Fruit fly (Drosophila melanogaster): ENCODE measurements around the gene tomboy20.

tomboy20 gene

DNA sequence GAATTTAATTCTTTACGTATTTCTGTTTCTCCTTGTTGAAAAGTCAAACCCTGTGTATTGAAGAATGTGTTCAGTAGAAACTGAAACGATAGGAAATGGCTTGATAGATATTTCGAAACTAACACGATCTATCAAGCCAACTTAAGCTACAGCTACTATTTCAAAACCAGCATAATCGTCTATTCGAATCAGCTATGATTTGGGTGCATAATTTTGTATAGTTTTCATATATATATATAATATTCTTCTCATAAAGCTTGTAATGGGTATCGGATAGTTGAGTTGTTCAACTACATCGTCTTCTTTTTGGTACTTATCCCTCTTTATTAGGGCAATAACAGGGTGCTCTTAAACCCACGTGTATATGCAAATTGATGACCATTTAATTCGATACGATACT lies at the start of gene tomboy20:
tomboy20 (minus strand) TSS at position 101 of the 400 bp plus-strand sequence.
- TF ChIP-seq CG8089 (GFP tag; optimal IDR thresholded peaks at IDR 0.05) (no peak), prd (optimal IDR thresholded peaks at IDR 0.05) (no peak), prd (GFP tag; IDR thresholded peaks at IDR 0.05) (no peak), TFAM (GFP tag; optimal IDR thresholded peaks at IDR 0.05) (no peak), HLHmδ (GFP tag; optimal IDR thresholded peaks at IDR 0.05) (no peak), chinmo (GFP tag; IDR thresholded peaks at IDR 0.05; ENCODE audit: partially characterized antibody) (no peak), CG10431 (GFP tag; optimal IDR thresholded peaks at IDR 0.05) (no peak), CG5245 (GFP tag; optimal IDR thresholded peaks at IDR 0.05) (no peak), MBD-R2 (GFP tag; IDR thresholded peaks at IDR 0.05) (no peak), yki (optimal IDR thresholded peaks at IDR 0.05) (no peak), CG17328 (GFP tag; IDR thresholded peaks at IDR 0.05) (no peak)

DNA sequence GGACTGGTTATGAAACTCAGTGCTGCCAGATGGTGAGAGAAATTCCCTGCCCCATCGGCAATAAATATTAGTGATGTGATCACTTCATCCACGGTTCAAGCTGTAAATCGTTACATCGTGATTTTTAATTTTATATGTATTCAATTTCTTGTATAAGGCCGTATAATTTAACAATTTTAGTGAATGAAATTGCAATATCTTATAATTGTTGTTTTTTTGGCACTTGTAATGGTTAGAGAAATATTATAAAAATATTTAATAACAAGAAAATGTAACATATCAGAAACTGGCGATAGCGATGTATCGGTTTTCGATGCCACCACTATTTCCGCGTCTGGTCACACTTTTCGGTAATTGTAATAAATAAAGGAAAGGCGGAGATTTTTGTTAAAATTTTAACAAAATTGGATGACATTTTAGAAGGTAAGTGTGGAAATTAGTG lies 48.3 kb upstream of the tomboy20 start, which contains the start of the genes mRpL37 and Rbp1:
mRpL37 (minus strand) TSS at position 35 of the 442 bp plus-strand sequence.
Rbp1 (plus strand) TSS at position 326 of the 442 bp plus-strand sequence.
- TF ChIP-seq CG1529 (GFP tag; optimal IDR thresholded peaks at IDR 0.05): peak; percentile 24
- TF ChIP-seq yki (optimal IDR thresholded peaks at IDR 0.05): peak; percentile 7
- TF ChIP-seq CG16863 (GFP tag; optimal IDR thresholded peaks at IDR 0.05): peak; percentile 23
- TF ChIP-seq Lim3 (GFP tag; IDR thresholded peaks at IDR 0.05): no peak
- TF ChIP-seq sr (GFP tag; IDR thresholded peaks at IDR 0.05): no peak
- no peak for TF ChIP-seq cg (GFP tag; optimal IDR thresholded peaks at IDR 0.05)
- TF ChIP-seq CG1792 (GFP tag; optimal IDR thresholded peaks at IDR 0.05): no peak
- TF ChIP-seq inv (GFP tag; IDR thresholded peaks at IDR 0.05; ENCODE audit: partially characterized antibody): peak; percentile 92
- TF ChIP-seq wor (GFP tag; IDR thresholded peaks at IDR 0.05): no peak
- TF ChIP-seq Hr39 (optimal IDR thresholded peaks at IDR 0.05): no peak
- TF ChIP-seq CG9797 (GFP tag; optimal IDR thresholded peaks at IDR 0.05): peak; percentile 71
- TF ChIP-seq grn (GFP tag; optimal IDR thresholded peaks at IDR 0.05): no peak
- no peak for TF ChIP-seq ash1 (GFP tag; optimal IDR thresholded peaks at IDR 0.05)
- no peak for TF ChIP-seq en (GFP tag; optimal IDR thresholded peaks at IDR 0.05)
- peak; percentile 79 for TF ChIP-seq CG16815 (GFP tag; optimal IDR thresholded peaks at IDR 0.05)
- peak; percentile 52 for TF ChIP-seq danr (GFP tag; IDR thresholded peaks at IDR 0.05)
- TF ChIP-seq nmo (GFP tag; optimal IDR thresholded peaks at IDR 0.05): peak; percentile 92
- no peak for TF ChIP-seq odd (GFP tag; optimal IDR thresholded peaks at IDR 0.05)
- peak; percentile 65 for TF ChIP-seq Meics (GFP tag; optimal IDR thresholded peaks at IDR 0.05)
- peak; percentile 41 for TF ChIP-seq psq (GFP tag; optimal IDR thresholded peaks at IDR 0.05)
- peak; percentile 82 for TF ChIP-seq CG13775 (GFP tag; optimal IDR thresholded peaks at IDR 0.05)
- TF ChIP-seq Aef1 (GFP tag; IDR thresholded peaks at IDR 0.05): peak; percentile 88
- no peak for TF ChIP-seq exex (tag; optimal IDR thresholded peaks at IDR 0.05)
- peak in 1 of 2 experiments; percentile 16 for TF ChIP-seq Dfd (GFP tag; optimal IDR thresholded peaks at IDR 0.05)
- no peak for TF ChIP-seq Dek (tag; optimal IDR thresholded peaks at IDR 0.05)
- peak; percentile 59 for TF ChIP-seq CG4854 (GFP tag; optimal IDR thresholded peaks at IDR 0.05)
- no peak for TF ChIP-seq CG10431 (GFP tag; optimal IDR thresholded peaks at IDR 0.05)
- TF ChIP-seq Doc2 (GFP tag; IDR thresholded peaks at IDR 0.05): no peak
- no peak for TF ChIP-seq CG17568 (GFP tag; optimal IDR thresholded peaks at IDR 0.05)
- no peak for TF ChIP-seq CG15479 (GFP tag; optimal IDR thresholded peaks at IDR 0.05)
- TF ChIP-seq schlank (tag; optimal IDR thresholded peaks at IDR 0.05): peak; percentile 17
- TF ChIP-seq dmrt99B (tag; optimal IDR thresholded peaks at IDR 0.05): no peak
- TF ChIP-seq CG12391 (tag; optimal IDR thresholded peaks at IDR 0.05): peak; percentile 88
- TF ChIP-seq ATbp (GFP tag; optimal IDR thresholded peaks at IDR 0.05): no peak
- no peak for TF ChIP-seq gce (GFP tag; IDR thresholded peaks at IDR 0.05)
- peak in 1 of 3 experiments; percentile 86 for TF ChIP-seq lola (GFP tag; optimal IDR thresholded peaks at IDR 0.05)
- TF ChIP-seq CG12769 (tag; optimal IDR thresholded peaks at IDR 0.05): no peak
- peak; percentile 92 for TF ChIP-seq sens (GFP tag)
- no peak for TF ChIP-seq oc (tag; optimal IDR thresholded peaks at IDR 0.05)
- TF ChIP-seq CG11085 (GFP tag; IDR thresholded peaks at IDR 0.05): peak; percentile 27; the same call in 1 of the 2 replicates
- no peak for TF ChIP-seq Atf3 (GFP tag; optimal IDR thresholded peaks at IDR 0.05)
- TF ChIP-seq fd3F (GFP tag; optimal IDR thresholded peaks at IDR 0.05): peak; percentile 66

All from whole organism, embryonic.